Fruit fly (Drosophila melanogaster) whole organism, adult: Measurements from ENCODE around the gene CG14069.

Experiments
- CG12768 ChIP-seq: fragments of 200-800 bp; sonication (Bioruptor generic); optimal IDR thresholded peaks from 2 replicates; lab custom pipeline; 2017; ENCODE audit warnings: missing biosample characterization, missing genetic modification characterization, mild to moderate bottlenecking, moderate library complexity, missing genetic modification reagents
- CG1620 ChIP-seq: fragments of 200-800 bp; sonication (Bioruptor generic); optimal IDR thresholded peaks from 2 replicates; lab custom pipeline; 2016; ENCODE audit warnings: missing biosample characterization, missing genetic modification characterization
- CG33017 ChIP-seq: fragments of 200-800 bp; sonication (Bioruptor generic); optimal IDR thresholded peaks from 2 replicates; lab custom pipeline; 2018; ENCODE audit warnings: missing biosample characterization, mild to moderate bottlenecking, missing genetic modification characterization, moderate library complexity
- CG5204 ChIP-seq: fragments of 200-800 bp; sonication (Bioruptor generic); optimal IDR thresholded peaks from 2 replicates; lab custom pipeline; 2016; ENCODE audit warnings: missing biosample characterization, missing genetic modification characterization
- CG7101 ChIP-seq: fragments of 200-800 bp; sonication (Bioruptor generic); optimal IDR thresholded peaks from 2 replicates; lab custom pipeline; 2018; ENCODE audit warnings: missing biosample characterization, mild to moderate bottlenecking, missing genetic modification characterization, moderate library complexity
- bab1 ChIP-seq: fragments of 200-800 bp; sonication (Bioruptor generic); optimal IDR thresholded peaks from 3 replicates; lab custom pipeline; 2019; ENCODE audit warnings: missing biosample characterization, mild to moderate bottlenecking, missing genetic modification characterization, moderate library complexity
- cic ChIP-seq: fragments of 200-800 bp; sonication (Bioruptor generic); optimal IDR thresholded peaks from 2 replicates; lab custom pipeline; 2017; ENCODE audit warnings: missing biosample characterization, mild to moderate bottlenecking, missing genetic modification characterization, moderate library complexity
- cnc ChIP-seq, 2 experiments: fragments of >200 bp; optimal IDR thresholded peaks; 2 replicates each; lab custom pipeline; 2017
- kay ChIP-seq: fragments of 200-800 bp; sonication (Bioruptor generic); peaks from one replicate; lab custom pipeline; 2016; ENCODE audit warnings: missing biosample characterization, missing genetic modification characterization, borderline replicate concordance
- tj ChIP-seq: fragments of 200-800 bp; sonication (Bioruptor generic); optimal IDR thresholded peaks from 3 replicates; lab custom pipeline; 2017; ENCODE audit warnings: missing biosample characterization, mild to moderate bottlenecking, missing genetic modification characterization, moderate library complexity

- TF ChIP-seq CG33017 (tag; lab: Kevin White, UChicago) (no peak), CG12768 (GFP tag; lab: Kevin White, UChicago) (no peak), kay (GFP tag; lab: Kevin White, UChicago) (no peak), CG7101 (tag; lab: Kevin White, UChicago) (no peak), CG1620 (GFP tag; lab: Kevin White, UChicago) (no peak), CG5204 (GFP tag; lab: Kevin White, UChicago) (no peak), cnc (optimal IDR thresholded peaks at IDR 0.05; lab: Kevin White, UChicago) (no peak), bab1 (GFP tag; lab: Kevin White, UChicago) (no peak), cic (GFP tag; lab: Kevin White, UChicago) (no peak), tj (GFP tag; lab: Kevin White, UChicago) (no peak)
Measured at dm6 chr2L:10888827-10889226, 21.6 kb downstream of the CG14069 start, which contains the start of gene CG14071.
